Worm (Caenorhabditis elegans) whole organism, L4 larva: ENCODE measurements around the gene msp-50.

Source experiments
- arid-1 ChIP-seq: fragments of 200-800 bp; sonication (Bioruptor generic); conservative IDR thresholded peaks from 2 replicates; pipeline ENCODE4 v1.3.6; 2022; ENCODE audit warnings: missing genetic modification reagents, missing genetic modification characterization, missing compliant biosample characterization
- cey-2 ChIP-seq: sonication (generic microtip); optimal IDR thresholded peaks from 3 replicates; lab custom pipeline; 2017; ENCODE audit warnings: missing genetic modification characterization, mild to moderate bottlenecking, missing compliant biosample characterization, antibody characterized with exemption, borderline replicate concordance; ENCODE audit not compliant: insufficient read depth
- lim-7 ChIP-seq: fragments of 200-800 bp; sonication (Bioruptor generic); IDR thresholded peaks from 2 replicates; pipeline ENCODE4 v1.3.6; 2022; ENCODE audit warnings: missing genetic modification characterization, missing compliant biosample characterization
- nhr-11 ChIP-seq: fragments of 150-350 bp; optimal IDR thresholded peaks from 2 replicates; lab custom pipeline; 2014; ENCODE audit warnings: missing biosample characterization, missing genetic modification characterization
- nhr-28 ChIP-seq: fragments of 150-350 bp; optimal IDR thresholded peaks from 2 replicates; lab custom pipeline; 2014; ENCODE audit warnings: missing biosample characterization, missing genetic modification characterization
- pha-4 ChIP-seq, 2 experiments: fragments of 150-350 bp in 1 of 2; fragments of 200-800 bp in 1 of 2; sonication (Bioruptor generic) in 1 of 2; IDR thresholded peaks in 1 of 2; optimal IDR thresholded peaks in 1 of 2; 2 replicates each; pipeline versions ENCODE4 v1.3.6 to Lab custom; 2014 to 2022; ENCODE audit warnings: missing genetic modification characterization in 2 of 2, missing genetic modification reagents in 2 of 2, missing biosample characterization in 1 of 2, missing compliant biosample characterization in 1 of 2
- rbr-2 ChIP-seq: sonication (generic microtip); optimal IDR thresholded peaks from 2 replicates; lab custom pipeline; 2016; ENCODE audit warnings: missing genotype, missing genetic modification characterization, missing compliant biosample characterization

ce11 chrII:5156983-5157382, 42.6 kb upstream of the msp-50 start, which contains the start of gene msp-45:
- TF ChIP-seq nhr-11 (tag; lab: Kevin White, UChicago) = no peak
- no peak for TF ChIP-seq cey-2 (tag; lab: Kevin White, UChicago)
- TF ChIP-seq pha-4 (GFP tag; IDR thresholded peaks at IDR 0.05; lab: Robert Waterston, UW) = no peak
- TF ChIP-seq pha-4 (tag; optimal IDR thresholded peaks at IDR 0.05; lab: Kevin White, UChicago) = no peak
- no peak for TF ChIP-seq nhr-28 (tag; lab: Kevin White, UChicago)
- no peak for TF ChIP-seq lim-7 (GFP tag; lab: Robert Waterston, UW)
- TF ChIP-seq rbr-2 = no peak
- no peak for TF ChIP-seq arid-1 (GFP tag; lab: Robert Waterston, UW)
